Worm (Caenorhabditis elegans) whole organism, L1 larva: Measurements from ENCODE around the gene srv-15.

Source experiments
- C04F5.9 ChIP-seq: sonication (generic microtip); optimal IDR thresholded peaks from 2 replicates; lab custom pipeline; 2016; ENCODE audit warnings: missing genetic modification characterization, missing compliant biosample characterization
- C16A3.4 ChIP-seq: fragments of 150-350 bp; optimal IDR thresholded peaks from 2 replicates; lab custom pipeline; 2014; ENCODE audit warnings: missing biosample characterization, missing genetic modification characterization
- C34B4.2 ChIP-seq: sonication (generic microtip); optimal IDR thresholded peaks from 2 replicates; lab custom pipeline; 2017; ENCODE audit warnings: mild to moderate bottlenecking, missing genetic modification characterization, missing compliant biosample characterization
- aha-1 ChIP-seq: fragments of 150-350 bp; optimal IDR thresholded peaks from 2 replicates; lab custom pipeline; 2014; ENCODE audit warnings: missing biosample characterization, missing genetic modification characterization
- alr-1 ChIP-seq: fragments of 200-800 bp; sonication (Bioruptor generic); optimal IDR thresholded peaks from 2 replicates; lab custom pipeline; 2018; ENCODE audit warnings: borderline replicate concordance, mild to moderate bottlenecking, missing genetic modification characterization, missing compliant biosample characterization
- blmp-1 ChIP-seq: fragments of 150-350 bp; optimal IDR thresholded peaks from 2 replicates; lab custom pipeline; 2014; ENCODE audit warnings: missing biosample characterization, missing genetic modification characterization
- ceh-82 ChIP-seq, 3 experiments: fragments of 150-350 bp in 1 of 3; sonication (generic microtip) in 2 of 3; optimal IDR thresholded peaks; 2 replicates each; lab custom pipeline; 2014 to 2017; ENCODE audit warnings: missing biosample characterization in 3 of 3, missing genetic modification characterization in 3 of 3
- dpl-1 ChIP-seq, 3 experiments: fragments of 150-350 bp in 2 of 3; sonication (generic microtip) in 1 of 3; optimal IDR thresholded peaks; 2 replicates each; lab custom pipeline; 2014 to 2017; ENCODE audit warnings: missing biosample characterization in 3 of 3, missing genetic modification characterization in 3 of 3, missing genetic modification reagents in 3 of 3
- dsc-1 ChIP-seq: sonication (generic microtip); optimal IDR thresholded peaks from 2 replicates; lab custom pipeline; 2016; ENCODE audit warnings: mild to moderate bottlenecking, missing genetic modification characterization, missing compliant biosample characterization
- efl-1 ChIP-seq, 4 experiments: fragments of 150-350 bp; optimal IDR thresholded peaks in 3 of 4; peaks in 1 of 4; 1 replicate in 1 of 4; 2 replicates in 3 of 4; lab custom pipeline; 2014; ENCODE audit warnings: missing biosample characterization in 2 of 4, missing genetic modification characterization in 2 of 4, missing genetic modification reagents in 2 of 4
- egl-27 ChIP-seq, 2 experiments: fragments of 150-350 bp in 1 of 2; sonication (generic microtip); optimal IDR thresholded peaks; 3 replicates each; lab custom pipeline; 2017 to 2018; ENCODE audit warnings: missing biosample characterization in 2 of 2, missing genetic modification characterization in 2 of 2, missing genetic modification reagents in 2 of 2
- elt-2 ChIP-seq: sonication (generic microtip); optimal IDR thresholded peaks from 2 replicates; lab custom pipeline; 2016; ENCODE audit warnings: missing genetic modification characterization, mild to moderate bottlenecking, inconsistent platforms, missing compliant biosample characterization, missing genetic modification reagents
- elt-3 ChIP-seq, 6 experiments: fragments of 150-350 bp in 1 of 6; sonication (generic microtip); optimal IDR thresholded peaks; 2 replicates each; lab custom pipeline; 2017 to 2018; ENCODE audit warnings: missing biosample characterization in 6 of 6, missing genetic modification characterization in 6 of 6, inconsistent platforms in 1 of 6
- fkh-8 ChIP-seq: sonication (generic microtip); optimal IDR thresholded peaks from 2 replicates; lab custom pipeline; 2016; ENCODE audit warnings: mild to moderate bottlenecking, missing genetic modification characterization, missing compliant biosample characterization
- grh-1 ChIP-seq: fragments of 200-800 bp; sonication (Bioruptor generic); IDR thresholded peaks from 2 replicates; pipeline ENCODE4 v1.3.6; 2022; ENCODE audit warnings: missing genetic modification reagents, missing genetic modification characterization, missing compliant biosample characterization
- hlh-17 ChIP-seq: fragments of 200-800 bp; sonication (Bioruptor generic); optimal IDR thresholded peaks from 2 replicates; lab custom pipeline; 2018; ENCODE audit warnings: missing genetic modification characterization, mild to moderate bottlenecking, missing compliant biosample characterization, moderate library complexity, borderline replicate concordance
- hlh-4 ChIP-seq: sonication (generic microtip); optimal IDR thresholded peaks from 2 replicates; lab custom pipeline; 2016; ENCODE audit warnings: mild to moderate bottlenecking, missing genetic modification characterization, missing compliant biosample characterization
- hpl-2 ChIP-seq: fragments of 150-350 bp; optimal IDR thresholded peaks from 2 replicates; lab custom pipeline; 2014; ENCODE audit warnings: missing biosample characterization, missing genetic modification reagents, missing genetic modification characterization
- lin-14 ChIP-seq: fragments of 200-800 bp; sonication (Bioruptor generic); optimal IDR thresholded peaks from 2 replicates; lab custom pipeline; 2018; ENCODE audit warnings: mild to moderate bottlenecking, missing genetic modification characterization, moderate library complexity, missing compliant biosample characterization
- lir-3 ChIP-seq: sonication (generic microtip); optimal IDR thresholded peaks from 2 replicates; lab custom pipeline; 2016; ENCODE audit warnings: mild to moderate bottlenecking, missing genetic modification characterization, moderate library complexity, missing compliant biosample characterization; ENCODE audit not compliant: poor library complexity
- mep-1 ChIP-seq: fragments of 150-350 bp; optimal IDR thresholded peaks from 2 replicates; lab custom pipeline; 2014; ENCODE audit warnings: missing biosample characterization, missing genetic modification characterization
- nhr-20 ChIP-seq: sonication (generic microtip); optimal IDR thresholded peaks from 2 replicates; lab custom pipeline; 2016; ENCODE audit warnings: mild to moderate bottlenecking, missing genetic modification characterization, missing compliant biosample characterization
- nhr-237 ChIP-seq: fragments of 150-350 bp; optimal IDR thresholded peaks from 2 replicates; lab custom pipeline; 2014; ENCODE audit warnings: missing biosample characterization, missing genetic modification characterization
- nhr-47 ChIP-seq: sonication (generic microtip); optimal IDR thresholded peaks from 2 replicates; lab custom pipeline; 2016; ENCODE audit warnings: mild to moderate bottlenecking, missing genetic modification characterization, moderate library complexity, missing compliant biosample characterization
- nhr-71 ChIP-seq: sonication (generic microtip); optimal IDR thresholded peaks from 2 replicates; lab custom pipeline; 2016; ENCODE audit warnings: mild to moderate bottlenecking, missing genetic modification characterization, moderate library complexity, missing compliant biosample characterization
- nhr-76 ChIP-seq: sonication (generic microtip); optimal IDR thresholded peaks from 2 replicates; lab custom pipeline; 2017; ENCODE audit warnings: missing biosample characterization, missing genetic modification characterization
- nhr-77 ChIP-seq: fragments of 150-350 bp; optimal IDR thresholded peaks from 2 replicates; lab custom pipeline; 2014; ENCODE audit warnings: missing biosample characterization, missing genetic modification characterization
- nhr-84 ChIP-seq: sonication (generic microtip); optimal IDR thresholded peaks from 2 replicates; lab custom pipeline; 2017; ENCODE audit warnings: missing biosample characterization, missing genetic modification characterization
- nhr-85 ChIP-seq: sonication (generic microtip); peaks from one replicate; lab custom pipeline; 2016; ENCODE audit warnings: missing genetic modification characterization, inconsistent platforms, missing compliant biosample characterization
- nhr-90 ChIP-seq: sonication (generic microtip); optimal IDR thresholded peaks from 2 replicates; lab custom pipeline; 2016; ENCODE audit warnings: mild to moderate bottlenecking, missing genetic modification characterization, missing compliant biosample characterization; ENCODE audit not compliant: poor library complexity
- pqm-1 ChIP-seq: sonication (generic microtip); optimal IDR thresholded peaks from 3 replicates; lab custom pipeline; 2017; ENCODE audit warnings: missing biosample characterization, missing genetic modification characterization
- skn-1 ChIP-seq: fragments of 150-350 bp; optimal IDR thresholded peaks from 2 replicates; lab custom pipeline; 2014; ENCODE audit warnings: missing biosample characterization, missing genetic modification characterization
- snpc-4 ChIP-seq: fragments of 150-350 bp; optimal IDR thresholded peaks from 2 replicates; lab custom pipeline; 2014; ENCODE audit warnings: missing biosample characterization, missing genetic modification characterization
- snu-23 ChIP-seq: sonication (generic microtip); optimal IDR thresholded peaks from 2 replicates; lab custom pipeline; 2016; ENCODE audit warnings: missing genetic modification characterization, missing compliant biosample characterization
- unc-30 ChIP-seq: sonication (generic microtip); optimal IDR thresholded peaks from 2 replicates; lab custom pipeline; 2017; ENCODE audit warnings: missing biosample characterization, missing genetic modification characterization
- unc-62 ChIP-seq: fragments of 150-350 bp; optimal IDR thresholded peaks from 2 replicates; lab custom pipeline; 2014; ENCODE audit warnings: missing biosample characterization, missing genetic modification reagents, missing genetic modification characterization
- zag-1 ChIP-seq: fragments of 150-350 bp; optimal IDR thresholded peaks from 2 replicates; lab custom pipeline; 2014; ENCODE audit warnings: missing biosample characterization, missing genetic modification characterization

Gene srv-15

DNA sequence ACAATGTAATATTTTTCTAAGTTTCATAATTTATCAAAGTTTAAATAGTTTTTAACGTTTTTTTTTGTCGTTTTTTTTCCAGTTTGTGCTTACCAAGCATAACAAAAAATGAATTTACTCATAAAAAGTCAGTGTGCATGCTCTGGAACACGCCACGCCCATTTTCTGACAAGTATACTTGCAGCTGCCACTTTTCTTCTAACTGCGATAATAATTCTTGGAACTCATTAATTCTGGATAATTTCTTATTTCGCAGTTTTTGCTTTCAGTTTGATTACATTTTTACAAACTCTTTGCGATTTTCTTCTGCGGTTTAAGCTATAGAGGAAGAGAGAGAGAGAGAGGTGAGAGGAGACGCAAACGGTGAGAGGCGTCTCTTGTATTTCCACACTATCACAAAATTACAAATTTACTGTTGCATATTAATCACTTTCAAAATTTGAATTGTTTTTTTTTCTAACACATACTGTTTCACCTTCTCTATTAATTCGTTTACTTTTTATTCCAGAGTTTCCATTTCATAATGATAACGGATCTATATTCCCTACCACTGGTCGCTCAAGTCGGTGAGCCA, at the start of gene srv-15:
Gene srv-15, plus strand, starts transcription at position 524 of the 574 bp plus-strand sequence.
- peak; percentile 25 for TF ChIP-seq fkh-8 (tag; lab: Kevin White, UChicago)
- peak; percentile 76 for TF ChIP-seq hlh-4 (tag; lab: Kevin White, UChicago)
- TF ChIP-seq C34B4.2 (tag; lab: Kevin White, UChicago): no peak
- TF ChIP-seq nhr-71 (tag; lab: Kevin White, UChicago): peak; percentile 39
- TF ChIP-seq nhr-47 (tag; lab: Kevin White, UChicago): peak; percentile 29

DNA sequence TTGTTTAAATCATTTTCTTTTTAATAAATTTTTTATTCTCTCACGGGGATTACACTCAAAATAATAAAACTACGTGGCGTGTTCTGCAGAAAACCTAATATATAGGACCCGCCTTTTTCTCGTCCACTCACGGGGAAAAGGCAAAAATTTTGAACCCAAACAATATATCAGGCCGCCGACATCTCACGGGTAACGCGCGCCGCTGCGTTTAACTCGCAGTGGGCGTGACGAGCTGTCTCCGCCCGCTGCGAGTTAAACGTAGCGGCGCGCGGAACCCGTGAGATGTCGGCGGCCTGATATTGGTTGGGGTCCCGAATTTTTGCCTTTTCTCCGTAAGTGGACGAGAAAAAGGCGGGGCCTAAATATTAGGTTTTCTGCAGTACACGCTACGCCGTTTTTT, 44.9 kb upstream of the srv-15 start:
- TF ChIP-seq nhr-76 (no peak), hlh-17 (GFP tag; lab: Kevin White, UChicago) (no peak), dsc-1 (tag; lab: Kevin White, UChicago) (no peak), zag-1 (no peak), skn-1 (tag; lab: Kevin White, UChicago) (no peak), pqm-1 (no peak), alr-1 (tag; lab: Kevin White, UChicago) (no peak), ceh-82 (tag; optimal IDR thresholded peaks at IDR 0.05; lab: Kevin White, UChicago) (no peak), nhr-85 (tag; lab: Kevin White, UChicago) (no peak), lir-3 (tag; lab: Kevin White, UChicago) (no peak), blmp-1 (tag; lab: Kevin White, UChicago) (no peak), nhr-77 (tag; lab: Kevin White, UChicago) (no peak), nhr-90 (tag; lab: Kevin White, UChicago) (no peak), unc-62 (no peak), lin-14 (GFP tag; lab: Kevin White, UChicago) (no peak)

DNA sequence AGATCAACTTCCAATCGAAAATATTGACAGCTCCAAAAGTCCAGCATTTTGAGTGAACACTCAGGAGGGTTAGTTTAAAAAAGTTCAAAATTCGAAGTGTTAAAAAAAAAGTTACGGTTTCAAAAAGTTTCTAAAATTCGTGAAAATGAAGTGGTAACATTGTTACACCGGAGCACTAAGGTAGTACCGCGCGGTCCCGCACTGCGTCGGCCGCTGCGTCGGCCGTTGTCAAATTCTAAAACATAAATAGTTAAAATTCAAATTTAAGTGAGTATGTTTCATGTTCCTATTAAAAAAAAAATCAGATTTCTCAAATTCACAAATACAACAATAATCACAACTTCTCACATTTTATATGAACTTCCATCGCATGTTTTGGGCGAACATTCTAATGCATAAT, 38.1 kb upstream of the srv-15 start:
- TF ChIP-seq C34B4.2 (tag; lab: Kevin White, UChicago): no peak
- no peak for TF ChIP-seq C16A3.4 (tag; lab: Kevin White, UChicago)
- no peak for TF ChIP-seq dsc-1 (tag; lab: Kevin White, UChicago)
- no peak for TF ChIP-seq aha-1 (tag; lab: Kevin White, UChicago)
- TF ChIP-seq hlh-17 (GFP tag; lab: Kevin White, UChicago): no peak
- TF ChIP-seq elt-3 (tag; optimal IDR thresholded peaks at IDR 0.05; lab: Kevin White, UChicago): no peak
- no peak for TF ChIP-seq nhr-20 (tag; lab: Kevin White, UChicago)
- no peak for TF ChIP-seq egl-27 (tag; optimal IDR thresholded peaks at IDR 0.05; lab: Kevin White, UChicago)
- no peak for TF ChIP-seq hpl-2 (GFP tag; lab: Kevin White, UChicago)
- TF ChIP-seq elt-2 (tag; lab: Kevin White, UChicago): no peak
- no peak for TF ChIP-seq nhr-237 (tag; lab: Kevin White, UChicago)
- TF ChIP-seq snpc-4 (tag; lab: Kevin White, UChicago): no peak
- TF ChIP-seq C04F5.9 (tag; lab: Kevin White, UChicago): no peak
- no peak for TF ChIP-seq unc-30

DNA sequence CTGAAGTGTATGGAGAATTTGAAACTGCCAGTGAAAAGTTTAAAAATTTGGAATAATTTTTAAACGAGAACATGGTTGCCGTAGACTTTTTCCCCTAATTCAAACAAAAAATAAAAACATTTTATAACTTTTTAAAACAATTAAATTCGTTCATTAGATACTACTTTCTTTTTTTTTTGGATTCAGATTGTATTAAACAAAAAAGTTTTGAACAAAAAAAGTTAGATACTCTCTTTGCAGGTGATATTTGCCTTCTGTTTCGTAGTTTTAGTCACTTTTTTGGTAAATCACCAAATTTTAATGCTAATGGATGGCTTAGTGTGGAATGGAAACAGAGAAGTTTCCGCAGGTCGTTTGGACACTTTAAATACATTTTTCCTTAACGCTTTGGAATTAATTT, 36.0 kb upstream of the srv-15 start, which contains the start of gene Y105C5B.1:
Gene Y105C5B.1, plus strand, starts transcription at position 301 of the 400 bp plus-strand sequence.
- TF ChIP-seq mep-1 (tag; lab: Kevin White, UChicago) (no peak), egl-27 (tag; optimal IDR thresholded peaks at IDR 0.05; lab: Kevin White, UChicago) (no peak), dpl-1 (GFP tag; optimal IDR thresholded peaks at IDR 0.05; lab: Kevin White, UChicago) (no peak), nhr-76 (no peak), grh-1 (GFP tag; lab: Robert Waterston, UW) (no peak), nhr-84 (tag; lab: Kevin White, UChicago) (no peak), efl-1 (optimal IDR thresholded peaks at IDR 0.05; lab: Kevin White, UChicago) (no peak), efl-1 (GFP tag; optimal IDR thresholded peaks at IDR 0.05 in 1 of 2; lab: Kevin White, UChicago) (no peak), nhr-71 (tag; lab: Kevin White, UChicago) (no peak), snu-23 (GFP tag; lab: Kevin White, UChicago) (no peak)
- TF ChIP-seq, all 84 proteins: peak for 0
